Worm (Caenorhabditis elegans) whole organism, mixed stage, embryonic: ENCODE data around the gene zip-6.
"Not testable (repeated sequence)": the region's sequence is repeated elsewhere in the genome, so short reads cannot be mapped to it uniquely, and the experiment has no call there.

Experiments used
- M03D4.4 ChIP-seq: sonication (generic microtip); optimal IDR thresholded peaks from 2 replicates; lab custom pipeline; 2017; ENCODE audit warnings: mild to moderate bottlenecking, missing genetic modification characterization, missing compliant biosample characterization
- bed-3 ChIP-seq: fragments of 200-800 bp; sonication (Bioruptor generic); optimal IDR thresholded peaks from 3 replicates; lab custom pipeline; 2018; ENCODE audit warnings: mild to moderate bottlenecking, missing genetic modification characterization, moderate library complexity, missing compliant biosample characterization
- ceh-43 ChIP-seq: fragments of 200-800 bp; sonication (Bioruptor generic); optimal IDR thresholded peaks from 2 replicates; lab custom pipeline; 2018; ENCODE audit warnings: mild to moderate bottlenecking, missing genetic modification characterization, moderate library complexity, missing compliant biosample characterization
- ceh-83 ChIP-seq: fragments of 200-800 bp; sonication (Bioruptor generic); optimal IDR thresholded peaks from 2 replicates; lab custom pipeline; 2018; ENCODE audit warnings: mild to moderate bottlenecking, missing genetic modification characterization, missing compliant biosample characterization
- ces-1 ChIP-seq: fragments of 150-350 bp; optimal IDR thresholded peaks from 2 replicates; lab custom pipeline; 2014; ENCODE audit warnings: missing biosample characterization, missing genetic modification reagents, missing genetic modification characterization
- cnd-1 ChIP-seq: fragments of 200-800 bp; sonication (Bioruptor generic); optimal IDR thresholded peaks from 2 replicates; lab custom pipeline; 2018; ENCODE audit warnings: mild to moderate bottlenecking, missing genetic modification characterization, missing compliant biosample characterization
- elt-1 ChIP-seq: sonication (generic microtip); optimal IDR thresholded peaks from 2 replicates; lab custom pipeline; 2017; ENCODE audit warnings: missing genetic modification characterization, mild to moderate bottlenecking, missing compliant biosample characterization, antibody characterized with exemption, moderate library complexity, borderline replicate concordance; ENCODE audit not compliant: insufficient read depth
- elt-3 ChIP-seq: fragments of 150-350 bp; optimal IDR thresholded peaks from 2 replicates; lab custom pipeline; 2014; ENCODE audit warnings: missing biosample characterization, missing genetic modification characterization
- flh-1 ChIP-seq: fragments of 200-800 bp; sonication (Bioruptor generic); optimal IDR thresholded peaks from 2 replicates; lab custom pipeline; 2018; ENCODE audit warnings: mild to moderate bottlenecking, missing genetic modification characterization, moderate library complexity, missing compliant biosample characterization
- ham-2 ChIP-seq: fragments of 200-800 bp; sonication (Bioruptor generic); optimal IDR thresholded peaks from 2 replicates; lab custom pipeline; 2018; ENCODE audit warnings: mild to moderate bottlenecking, missing genetic modification characterization, missing compliant biosample characterization
- hlh-1 ChIP-seq: fragments of 150-350 bp; optimal IDR thresholded peaks from 2 replicates; lab custom pipeline; 2014; ENCODE audit warnings: missing biosample characterization, missing genetic modification reagents, missing genetic modification characterization
- lin-13 ChIP-seq: fragments of 150-350 bp; optimal IDR thresholded peaks from 2 replicates; lab custom pipeline; 2014; ENCODE audit warnings: missing biosample characterization, missing genetic modification characterization
- lin-32 ChIP-seq: fragments of 200-800 bp; sonication (Bioruptor generic); optimal IDR thresholded peaks from 2 replicates; lab custom pipeline; 2018; ENCODE audit warnings: mild to moderate bottlenecking, missing genetic modification characterization, missing compliant biosample characterization
- lsy-2 ChIP-seq: fragments of 150-350 bp; optimal IDR thresholded peaks from 2 replicates; lab custom pipeline; 2014; ENCODE audit warnings: missing biosample characterization, missing genetic modification characterization
- mab-5 ChIP-seq: fragments of 150-350 bp; optimal IDR thresholded peaks from 2 replicates; lab custom pipeline; 2014; ENCODE audit warnings: missing biosample characterization, missing genetic modification characterization
- mep-1 ChIP-seq: fragments of 150-350 bp; optimal IDR thresholded peaks from 2 replicates; lab custom pipeline; 2017; ENCODE audit warnings: missing biosample characterization, missing genetic modification reagents, missing genetic modification characterization, inconsistent platforms
- mls-2 ChIP-seq: sonication (generic microtip); optimal IDR thresholded peaks from 2 replicates; lab custom pipeline; 2016; ENCODE audit warnings: mild to moderate bottlenecking, missing genetic modification characterization, moderate library complexity, missing compliant biosample characterization
- nhr-2 ChIP-seq: fragments of 150-350 bp; optimal IDR thresholded peaks from 2 replicates; lab custom pipeline; 2014; ENCODE audit warnings: missing biosample characterization, missing genetic modification characterization
- nhr-237 ChIP-seq: fragments of 150-350 bp; optimal IDR thresholded peaks from 2 replicates; lab custom pipeline; 2014; ENCODE audit warnings: missing biosample characterization, missing genetic modification characterization
- nhr-28 ChIP-seq: fragments of 150-350 bp; optimal IDR thresholded peaks from 2 replicates; lab custom pipeline; 2014; ENCODE audit warnings: missing biosample characterization, missing genetic modification characterization
- nhr-76 ChIP-seq: sonication (generic microtip); optimal IDR thresholded peaks from 2 replicates; lab custom pipeline; 2017; ENCODE audit warnings: missing biosample characterization, missing genetic modification characterization
- sem-2 ChIP-seq: fragments of 200-800 bp; sonication (Bioruptor generic); optimal IDR thresholded peaks from 2 replicates; lab custom pipeline; 2018; ENCODE audit warnings: mild to moderate bottlenecking, missing genetic modification characterization, missing compliant biosample characterization
- sptf-1 ChIP-seq: sonication (generic microtip); optimal IDR thresholded peaks from 2 replicates; lab custom pipeline; 2017; ENCODE audit warnings: mild to moderate bottlenecking, missing genetic modification characterization, moderate library complexity, missing compliant biosample characterization
- tbx-8 ChIP-seq: fragments of 200-800 bp; sonication (Bioruptor generic); optimal IDR thresholded peaks from 2 replicates; lab custom pipeline; 2018; ENCODE audit warnings: mild to moderate bottlenecking, missing genetic modification characterization, moderate library complexity, missing compliant biosample characterization
- unc-120 ChIP-seq: sonication (generic microtip); optimal IDR thresholded peaks from 2 replicates; lab custom pipeline; 2017; ENCODE audit warnings: missing genetic modification characterization, missing compliant biosample characterization; ENCODE audit not compliant: poor library complexity, severe bottlenecking
- unc-39 ChIP-seq: fragments of 150-350 bp; optimal IDR thresholded peaks from 2 replicates; lab custom pipeline; 2014; ENCODE audit warnings: missing biosample characterization, missing genetic modification characterization
- unc-62 ChIP-seq: fragments of 150-350 bp; optimal IDR thresholded peaks from 2 replicates; lab custom pipeline; 2014; ENCODE audit warnings: missing biosample characterization, missing genetic modification reagents, missing genetic modification characterization
- zip-8 ChIP-seq: fragments of 150-350 bp; optimal IDR thresholded peaks from 2 replicates; lab custom pipeline; 2014; ENCODE audit warnings: missing biosample characterization, missing genetic modification characterization
- ztf-11 ChIP-seq: fragments of 150-350 bp; optimal IDR thresholded peaks from 2 replicates; lab custom pipeline; 2014; ENCODE audit warnings: missing biosample characterization, missing genetic modification characterization

Gene zip-6

ce11 chrIV:11259485-11259972, 41.6 kb upstream of the zip-6 start, which contains the start of gene gtl-1:
Gene gtl-1, minus strand, starts transcription at chrIV:11259535.
- TF ChIP-seq ztf-11 (tag; lab: Kevin White, UChicago) (no peak), mep-1 (tag; lab: Kevin White, UChicago) (no peak), ham-2 (GFP tag; lab: Kevin White, UChicago) (no peak), cnd-1 (no peak), hlh-1 (tag; lab: Kevin White, UChicago) (no peak), bed-3 (GFP tag; lab: Kevin White, UChicago) (no peak), sptf-1 (tag; lab: Kevin White, UChicago) (no peak), nhr-2 (no peak), lin-32 (no peak), ces-1 (no peak), unc-39 (tag; lab: Kevin White, UChicago) (no peak), sem-2 (GFP tag; lab: Kevin White, UChicago) (no peak), flh-1 (GFP tag; lab: Kevin White, UChicago) (no peak), lin-13 (tag; lab: Kevin White, UChicago) (no peak)

- no peak for TF ChIP-seq sptf-1 (tag; lab: Kevin White, UChicago)
- no peak for TF ChIP-seq ztf-11 (tag; lab: Kevin White, UChicago)
- TF ChIP-seq nhr-237 (tag; lab: Kevin White, UChicago) = no peak
- no peak for TF ChIP-seq unc-39 (tag; lab: Kevin White, UChicago)
- no peak for TF ChIP-seq lsy-2 (tag; lab: Kevin White, UChicago)
- TF ChIP-seq nhr-28 = no peak
- TF ChIP-seq mls-2 (tag; lab: Kevin White, UChicago) = no peak
- no peak for TF ChIP-seq zip-8 (tag; lab: Kevin White, UChicago)
- no peak for TF ChIP-seq elt-3 (tag; lab: Kevin White, UChicago)
- no peak for TF ChIP-seq ceh-43 (GFP tag; lab: Kevin White, UChicago)
Measured at ce11 chrIV:11257476-11257875, 39.5 kb upstream of the zip-6 start.

- TF ChIP-seq elt-1 (tag; lab: Kevin White, UChicago); nhr-2; sptf-1 (tag; lab: Kevin White, UChicago): not testable (repeated sequence)
- TF ChIP-seq, all 35 proteins: peak for 0; not testable (repeated sequence) for 35
Measured at ce11 chrIV:11253689-11254088, 35.8 kb upstream of the zip-6 start, which contains the start of gene C05C12.1. Gene C05C12.1, plus strand, starts transcription at chrIV:11253989.

ce11 chrIV:11248031-11248631, 30.2 kb upstream of the zip-6 start, which contains the start of gene C05C12.4:
Gene C05C12.4, minus strand, starts transcription at chrIV:11248081.
- TF ChIP-seq mep-1 (tag; lab: Kevin White, UChicago) (no peak), unc-39 (tag; lab: Kevin White, UChicago) (no peak), M03D4.4 (no peak)
- TF ChIP-seq, all 35 proteins: peak for 0

ce11 chrIV:11247434-11247833, 29.5 kb upstream of the zip-6 start:
- TF ChIP-seq lin-32 = no peak
- TF ChIP-seq zip-8 (tag; lab: Kevin White, UChicago) = no peak
- TF ChIP-seq mep-1 (tag; lab: Kevin White, UChicago) = no peak
- no peak for TF ChIP-seq unc-120 (tag; lab: Kevin White, UChicago)
- TF ChIP-seq lsy-2 (tag; lab: Kevin White, UChicago) = no peak
- no peak for TF ChIP-seq nhr-28
- TF ChIP-seq mab-5 (tag; lab: Kevin White, UChicago) = no peak
- TF ChIP-seq unc-62 (GFP tag; lab: Kevin White, UChicago) = no peak
- TF ChIP-seq nhr-76 (tag; lab: Kevin White, UChicago) = no peak
- TF ChIP-seq tbx-8 (GFP tag; lab: Kevin White, UChicago) = no peak
- no peak for TF ChIP-seq elt-1 (tag; lab: Kevin White, UChicago)
- no peak for TF ChIP-seq unc-39 (tag; lab: Kevin White, UChicago)
- TF ChIP-seq hlh-1 (tag; lab: Kevin White, UChicago) = no peak
- TF ChIP-seq lin-13 (tag; lab: Kevin White, UChicago) = no peak
- no peak for TF ChIP-seq mls-2 (tag; lab: Kevin White, UChicago)
- no peak for TF ChIP-seq ceh-83 (GFP tag; lab: Kevin White, UChicago)
